Worm (Caenorhabditis elegans): Measurements from ENCODE around the gene aly-2.

aly-2 gene

DNA sequence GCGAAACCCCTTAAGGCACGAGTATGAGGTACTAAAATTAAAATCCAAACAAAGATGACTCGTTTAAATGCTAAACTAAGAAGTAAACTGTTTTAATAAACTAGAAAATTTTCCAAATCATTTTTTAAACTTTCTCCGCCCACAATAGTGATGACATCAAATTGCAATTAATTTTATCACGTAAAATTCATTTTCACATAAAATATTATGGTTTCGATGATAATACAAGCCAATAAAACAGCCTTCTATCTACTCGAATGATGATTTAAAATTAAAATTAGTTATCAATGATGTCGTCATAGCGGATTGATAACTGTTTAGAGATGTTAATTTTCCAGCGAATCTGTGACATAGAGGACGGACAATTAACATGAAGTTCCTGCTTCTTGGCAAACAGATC, 18.4 kb downstream of the aly-2 start, which contains the start of gene C07C7.3:
C07C7.3 (plus strand) TSS at position 371 of the 400 bp plus-strand sequence.
- TF ChIP-seq fos-1 (tag; optimal IDR thresholded peaks at IDR 0.05), result peak; percentile 90
- TF ChIP-seq crh-2 (tag; optimal IDR thresholded peaks at IDR 0.05), result no peak
- TF ChIP-seq skn-1 (tag; optimal IDR thresholded peaks at IDR 0.05), result peak; percentile 71

- no peak for TF ChIP-seq mab-5 (tag; optimal IDR thresholded peaks at IDR 0.05)
- TF ChIP-seq unc-55 (GFP tag; optimal IDR thresholded peaks at IDR 0.05), result peak; percentile 11
These were observed 22.5 kb downstream of the aly-2 start for ce11 chrIV:9169764-9170163.

ce11 chrIV:9184547-9184946, 37.3 kb downstream of the aly-2 start, which contains the start of gene C07C7.1:
C07C7.1 (plus strand) TSS chrIV:9184847.
- TF ChIP-seq unc-39 (tag; optimal IDR thresholded peaks at IDR 0.05), result no peak
- TF ChIP-seq C34F6.9 (tag; optimal IDR thresholded peaks at IDR 0.05), result no peak
- TF ChIP-seq sma-9 (GFP tag; optimal IDR thresholded peaks at IDR 0.05), result no peak
- no peak for TF ChIP-seq sma-9 (tag; optimal IDR thresholded peaks at IDR 0.05)

DNA sequence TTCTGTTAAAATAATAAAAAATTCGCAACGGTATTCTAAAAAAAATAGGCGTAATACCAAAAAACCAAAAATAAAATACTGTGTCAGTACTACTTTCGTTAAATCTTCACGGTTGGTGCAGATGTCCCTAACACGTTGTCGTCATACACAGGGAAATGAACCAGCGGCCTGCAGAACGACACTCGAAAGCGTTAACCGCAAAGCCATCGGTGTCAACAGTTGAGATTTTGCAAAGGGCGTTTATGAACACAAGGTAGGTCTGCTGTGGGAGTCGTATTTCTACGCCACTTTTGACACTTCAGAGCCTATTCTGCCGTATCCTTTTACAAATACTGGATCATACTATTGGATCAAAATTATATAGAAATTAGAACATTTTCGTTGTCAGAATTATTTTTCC, 43.9 kb downstream of the aly-2 start:
- peak; percentile 57 for TF ChIP-seq C34F6.9 (tag; optimal IDR thresholded peaks at IDR 0.05)
- peak; percentile 48 for TF ChIP-seq zag-1 (tag; optimal IDR thresholded peaks at IDR 0.05)
- no peak for TF ChIP-seq dmd-4 (tag; optimal IDR thresholded peaks at IDR 0.05)
- TF ChIP-seq skn-1 (tag; optimal IDR thresholded peaks at IDR 0.05), result no peak
- peak; percentile 70 for TF ChIP-seq fos-1 (tag; optimal IDR thresholded peaks at IDR 0.05)
- no peak for TF ChIP-seq elt-1 (tag; optimal IDR thresholded peaks at IDR 0.05)
- TF ChIP-seq ceh-82 (tag; optimal IDR thresholded peaks at IDR 0.05), result no peak
- TF ChIP-seq gmeb-1 (tag; optimal IDR thresholded peaks at IDR 0.05), result peak; percentile 67
- peak; percentile 77 for TF ChIP-seq sma-9 (GFP tag; optimal IDR thresholded peaks at IDR 0.05)
- no peak for TF ChIP-seq sma-9 (tag; optimal IDR thresholded peaks at IDR 0.05)
- peak; percentile 46 for TF ChIP-seq egl-27 (tag; optimal IDR thresholded peaks at IDR 0.05)
- TF ChIP-seq nhr-129 (tag; optimal IDR thresholded peaks at IDR 0.05), result peak; percentile 92
- TF ChIP-seq Y55F3AM.14 (GFP tag; optimal IDR thresholded peaks at IDR 0.05), result peak; percentile 42
- peak; percentile 60 for TF ChIP-seq F13H6.1 (tag; optimal IDR thresholded peaks at IDR 0.05)
- peak; percentile 17 for TF ChIP-seq unc-55 (GFP tag; optimal IDR thresholded peaks at IDR 0.05)
- peak in 1 of 2 experiments; percentile 17 for TF ChIP-seq lsy-2 (tag; optimal IDR thresholded peaks at IDR 0.05)
- no peak for TF ChIP-seq ama-1 (optimal IDR thresholded peaks at IDR 0.05)
- peak; percentile 25 for TF ChIP-seq lin-13 (GFP tag; optimal IDR thresholded peaks at IDR 0.05)
- TF ChIP-seq mbf-1 (tag; optimal IDR thresholded peaks at IDR 0.05), result no peak
- TF ChIP-seq blmp-1 (tag; optimal IDR thresholded peaks at IDR 0.05; ENCODE audit: insufficient read depth), result no peak
- no peak for TF ChIP-seq unc-39 (tag; optimal IDR thresholded peaks at IDR 0.05)
- no peak for TF ChIP-seq nhr-11 (tag; optimal IDR thresholded peaks at IDR 0.05)
- peak; percentile 53 for TF ChIP-seq nhr-21 (tag; optimal IDR thresholded peaks at IDR 0.05)
- TF ChIP-seq sma-3 (GFP tag; optimal IDR thresholded peaks at IDR 0.05), result peak; percentile 48
- peak; percentile 73 for TF ChIP-seq crh-2 (tag; optimal IDR thresholded peaks at IDR 0.05)
- peak; percentile 15 for TF ChIP-seq nhr-77 (tag; optimal IDR thresholded peaks at IDR 0.05)
- no peak for TF ChIP-seq ztf-1 (GFP tag; conservative IDR thresholded peaks at IDR 0.05)
- TF ChIP-seq lin-11 (tag; optimal IDR thresholded peaks at IDR 0.05), result peak; percentile 53
- TF ChIP-seq ZK546.5 (tag; optimal IDR thresholded peaks at IDR 0.05), result no peak

DNA sequence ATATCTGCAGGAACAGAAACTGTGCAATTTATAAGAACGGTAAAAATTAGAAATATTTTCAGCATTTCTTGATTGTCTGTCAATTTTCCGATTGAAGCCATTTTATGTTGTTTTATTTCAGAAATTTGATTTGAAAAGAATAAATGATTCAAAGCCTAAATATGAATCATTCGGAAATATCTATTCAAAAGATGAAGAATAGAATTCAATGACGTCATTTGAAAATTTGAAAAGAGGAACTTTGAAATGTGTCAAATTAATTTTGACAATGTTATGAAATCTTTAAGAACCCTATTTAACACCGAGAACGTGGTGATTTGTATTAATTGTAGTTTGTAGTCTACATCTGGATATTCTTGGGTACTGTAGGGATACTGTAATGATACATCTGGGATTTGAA, 45.3 kb downstream of the aly-2 start, which contains the start of gene C46C2.5:
C46C2.5 (minus strand) TSS at position 101 of the 400 bp plus-strand sequence.
- TF ChIP-seq nhr-237 (tag; optimal IDR thresholded peaks at IDR 0.05) (no peak), mab-5 (tag; optimal IDR thresholded peaks at IDR 0.05) (no peak), nhr-21 (tag; optimal IDR thresholded peaks at IDR 0.05) (no peak), lin-39 (tag; optimal IDR thresholded peaks at IDR 0.05) (no peak), ztf-1 (GFP tag; conservative IDR thresholded peaks at IDR 0.05) (no peak), sma-3 (GFP tag; optimal IDR thresholded peaks at IDR 0.05) (no peak), mdl-1 (tag; optimal IDR thresholded peaks at IDR 0.05) (no peak), nhr-25 (tag; optimal IDR thresholded peaks at IDR 0.05) (no peak), unc-55 (GFP tag; optimal IDR thresholded peaks at IDR 0.05) (no peak), Y55F3AM.14 (GFP tag; optimal IDR thresholded peaks at IDR 0.05) (no peak), nhr-23 (tag; optimal IDR thresholded peaks at IDR 0.05) (no peak), crh-2 (tag; optimal IDR thresholded peaks at IDR 0.05) (no peak), ztf-4 (tag; optimal IDR thresholded peaks at IDR 0.05) (no peak), elt-3 (tag; optimal IDR thresholded peaks at IDR 0.05) (no peak), elt-1 (tag; optimal IDR thresholded peaks at IDR 0.05) (no peak), dmd-4 (tag; optimal IDR thresholded peaks at IDR 0.05) (no peak), ZK546.5 (tag; optimal IDR thresholded peaks at IDR 0.05) (no peak), egl-27 (tag; optimal IDR thresholded peaks at IDR 0.05) (no peak)
